Worm (Caenorhabditis elegans): ENCODE results near the gene srbc-39.

DNA sequence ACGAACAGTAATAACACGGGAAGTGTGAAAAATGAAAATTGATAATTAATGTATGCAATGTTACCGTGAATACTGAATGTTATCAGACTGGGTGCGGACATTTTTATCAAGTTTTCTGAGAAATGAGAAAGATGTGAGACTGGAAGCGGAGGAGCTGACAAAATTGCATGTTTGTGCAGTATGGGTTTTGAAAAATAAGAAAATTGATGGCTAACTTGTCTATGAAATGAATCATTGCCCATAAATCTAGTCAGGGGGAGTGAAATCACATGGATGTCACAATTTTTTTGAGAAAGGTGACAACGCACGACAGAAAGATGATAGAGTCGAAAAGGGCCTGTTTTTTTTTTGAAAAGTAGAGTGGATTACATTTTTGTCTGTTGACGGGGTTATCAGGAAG, 37.6 kb upstream of the srbc-39 start, which contains the start of gene sru-24:
- TF ChIP-seq him-1 (tag; optimal IDR thresholded peaks at IDR 0.05) (no peak), W03F9.2 (tag; optimal IDR thresholded peaks at IDR 0.05) (no peak), dao-5 (tag; optimal IDR thresholded peaks at IDR 0.05) (no peak)

Data from whole organism, L4/young adult.